Worm (Caenorhabditis elegans) whole organism, L3 larva: ENCODE data around the gene srh-236.
A peak's percentile ranks its signal among the peaks of the same experiment; 100 is the strongest.

Source experiments
- R02D3.7 ChIP-seq: fragments of 150-350 bp; optimal IDR thresholded peaks from 2 replicates; lab custom pipeline; 2014; ENCODE audit warnings: missing biosample characterization, missing genetic modification characterization
- aly-2 ChIP-seq: fragments of 150-350 bp; optimal IDR thresholded peaks from 2 replicates; lab custom pipeline; 2014; ENCODE audit warnings: missing biosample characterization, missing genetic modification characterization
- ceh-28 ChIP-seq: fragments of 150-350 bp; optimal IDR thresholded peaks from 2 replicates; lab custom pipeline; 2014; ENCODE audit warnings: missing biosample characterization, missing genetic modification reagents, missing genetic modification characterization
- egl-27 ChIP-seq: sonication (generic microtip); optimal IDR thresholded peaks from 4 replicates; lab custom pipeline; 2017; ENCODE audit warnings: missing biosample characterization, missing genetic modification reagents, missing genetic modification characterization
- elt-1 ChIP-seq: fragments of 150-350 bp; optimal IDR thresholded peaks from 2 replicates; lab custom pipeline; 2014; ENCODE audit warnings: missing biosample characterization, missing genetic modification characterization
- fos-1 ChIP-seq: fragments of 150-350 bp; optimal IDR thresholded peaks from 2 replicates; lab custom pipeline; 2014; ENCODE audit warnings: missing biosample characterization, missing genetic modification characterization
- lin-39 ChIP-seq: fragments of 150-350 bp; optimal IDR thresholded peaks from 2 replicates; lab custom pipeline; 2018; ENCODE audit warnings: missing biosample characterization, missing genetic modification reagents, missing genetic modification characterization
- mdl-1 ChIP-seq: fragments of 150-350 bp; optimal IDR thresholded peaks from 2 replicates; lab custom pipeline; 2014; ENCODE audit warnings: missing biosample characterization, missing genetic modification characterization
- nhr-77 ChIP-seq: fragments of 150-350 bp; optimal IDR thresholded peaks from 2 replicates; lab custom pipeline; 2014; ENCODE audit warnings: missing biosample characterization, missing genetic modification characterization
- pqm-1 ChIP-seq: fragments of 150-350 bp; optimal IDR thresholded peaks from 2 replicates; lab custom pipeline; 2017; ENCODE audit warnings: missing biosample characterization, missing genetic modification characterization, inconsistent platforms
- skn-1 ChIP-seq: fragments of 150-350 bp; optimal IDR thresholded peaks from 2 replicates; lab custom pipeline; 2014; ENCODE audit warnings: missing biosample characterization, missing genetic modification characterization
- ztf-11 ChIP-seq: fragments of 150-350 bp; optimal IDR thresholded peaks from 2 replicates; lab custom pipeline; 2014; ENCODE audit warnings: missing biosample characterization, missing genetic modification characterization

ce11 chrV:17243016-17243415, 31.2 kb upstream of the srh-236 start:
- TF ChIP-seq mdl-1 (no peak), skn-1 (no peak), nhr-77 (tag; lab: Kevin White, UChicago) (no peak), pqm-1 (tag; lab: Kevin White, UChicago) (peak; percentile 8), fos-1 (no peak), ztf-11 (no peak), R02D3.7 (tag; lab: Kevin White, UChicago) (no peak), lin-39 (tag; lab: Kevin White, UChicago) (no peak), egl-27 (tag; lab: Kevin White, UChicago) (no peak), aly-2 (tag; lab: Kevin White, UChicago) (no peak), ceh-28 (tag; lab: Kevin White, UChicago) (no peak), elt-1 (tag; lab: Kevin White, UChicago) (no peak)
